Fruit fly (Drosophila melanogaster) whole organism, embryonic: Measurements from ENCODE around the gene CG34303.

ENCODE experiments used
- Blimp-1 ChIP-seq: fragments of 200-800 bp; sonication (Bioruptor generic); optimal IDR thresholded peaks from 3 replicates; lab custom pipeline; 2018; ENCODE audit warnings: missing biosample characterization, missing genetic modification characterization, mild to moderate bottlenecking, moderate library complexity, missing genetic modification reagents
- C15 ChIP-seq: fragments of 200-800 bp; sonication (Bioruptor generic); IDR thresholded peaks from 3 replicates; pipeline ENCODE4 v1.3.6; 2022; ENCODE audit warnings: missing biosample characterization, missing genetic modification characterization
- CG10147 ChIP-seq: fragments of 200-800 bp; sonication (Bioruptor generic); optimal IDR thresholded peaks from 2 replicates; lab custom pipeline; 2019; ENCODE audit warnings: missing biosample characterization, mild to moderate bottlenecking, missing genetic modification characterization, moderate library complexity
- CG11456 ChIP-seq: fragments of 200-800 bp; sonication (Bioruptor generic); IDR thresholded peaks from 3 replicates; pipeline ENCODE4 v1.3.6; 2022; ENCODE audit warnings: missing biosample characterization, missing genetic modification characterization
- CG12744 ChIP-seq: fragments of 200-800 bp; sonication (Bioruptor generic); optimal IDR thresholded peaks from 2 replicates; lab custom pipeline; 2016; ENCODE audit warnings: missing biosample characterization, missing genetic modification characterization
- CG13123 ChIP-seq: fragments of 200-800 bp; sonication (Bioruptor generic); optimal IDR thresholded peaks from 2 replicates; lab custom pipeline; 2016; ENCODE audit warnings: missing biosample characterization, missing genetic modification characterization
- CG3065 ChIP-seq: fragments of 200-800 bp; sonication (Bioruptor generic); optimal IDR thresholded peaks from 2 replicates; lab custom pipeline; 2016; ENCODE audit warnings: missing biosample characterization, missing genetic modification characterization
- CG33213 ChIP-seq: fragments of 200-800 bp; sonication (Bioruptor generic); optimal IDR thresholded peaks from 3 replicates; lab custom pipeline; 2016; ENCODE audit warnings: missing biosample characterization, missing genetic modification characterization
- CG34224 ChIP-seq: fragments of 200-800 bp; sonication (Bioruptor generic); IDR thresholded peaks from 3 replicates; pipeline ENCODE4 v1.3.6; 2022; ENCODE audit warnings: missing biosample characterization, missing genetic modification characterization; ENCODE audit not compliant: partially characterized antibody
- CG4282 ChIP-seq: fragments of 200-800 bp; sonication (Bioruptor generic); optimal IDR thresholded peaks from 2 replicates; lab custom pipeline; 2016; ENCODE audit warnings: missing biosample characterization, missing genetic modification characterization
- CG4707 ChIP-seq: fragments of 200-800 bp; sonication (Bioruptor generic); optimal IDR thresholded peaks from 2 replicates; lab custom pipeline; 2018; ENCODE audit warnings: missing biosample characterization, mild to moderate bottlenecking, missing genetic modification characterization, moderate library complexity
- CG4854 ChIP-seq: fragments of 200-800 bp; sonication (Bioruptor generic); optimal IDR thresholded peaks from 2 replicates; lab custom pipeline; 2016; ENCODE audit warnings: missing biosample characterization, missing genetic modification characterization, inconsistent platforms
- CG6689 ChIP-seq: fragments of 200-800 bp; sonication (Bioruptor generic); IDR thresholded peaks from 2 replicates; pipeline ENCODE4 v1.3.6; 2022; ENCODE audit warnings: missing biosample characterization, missing genetic modification characterization
- CG6813 ChIP-seq: fragments of 200-800 bp; sonication (Bioruptor generic); optimal IDR thresholded peaks from 2 replicates; lab custom pipeline; 2017; ENCODE audit warnings: missing biosample characterization, missing genetic modification characterization, mild to moderate bottlenecking, moderate library complexity, missing genetic modification reagents
- CG7556 ChIP-seq: fragments of 200-800 bp; sonication (Bioruptor generic); optimal IDR thresholded peaks from 2 replicates; lab custom pipeline; 2017; ENCODE audit warnings: missing biosample characterization, mild to moderate bottlenecking, missing genetic modification characterization
- CG8290 ChIP-seq, 3 experiments: fragments of 200-800 bp; sonication (Bioruptor generic); optimal IDR thresholded peaks; 2 replicates each; lab custom pipeline; 2016 to 2019; ENCODE audit warnings: missing biosample characterization in 3 of 3, missing genetic modification characterization in 3 of 3, mild to moderate bottlenecking in 2 of 3, moderate library complexity in 1 of 3
- CG8924 ChIP-seq: fragments of 200-800 bp; optimal IDR thresholded peaks from 3 replicates; lab custom pipeline; 2019; ENCODE audit warnings: missing biosample characterization, mild to moderate bottlenecking, missing genetic modification characterization, moderate library complexity
- CG8944 ChIP-seq: fragments of 200-800 bp; sonication (Bioruptor generic); optimal IDR thresholded peaks from 3 replicates; lab custom pipeline; 2016; ENCODE audit warnings: missing biosample characterization, missing genetic modification characterization
- CG9437 ChIP-seq: fragments of 200-800 bp; sonication (Bioruptor generic); optimal IDR thresholded peaks from 2 replicates; lab custom pipeline; 2018; ENCODE audit warnings: missing biosample characterization, mild to moderate bottlenecking, missing genetic modification characterization
- CG9876 ChIP-seq: fragments of 200-800 bp; sonication (Bioruptor generic); optimal IDR thresholded peaks from 2 replicates; lab custom pipeline; 2016; ENCODE audit warnings: missing biosample characterization, missing genetic modification characterization
- E2f2 ChIP-seq: fragments of 200-800 bp; sonication (Bioruptor generic); IDR thresholded peaks from 2 replicates; pipeline ENCODE4 v1.3.6; 2022; ENCODE audit warnings: missing biosample characterization, missing genetic modification characterization
- Fer3 ChIP-seq: fragments of 200-800 bp; sonication (Bioruptor generic); optimal IDR thresholded peaks from 2 replicates; lab custom pipeline; 2018; ENCODE audit warnings: missing biosample characterization, mild to moderate bottlenecking, missing genetic modification characterization, moderate library complexity
- MTF-1 ChIP-seq: fragments of 200-800 bp; sonication (Bioruptor generic); optimal IDR thresholded peaks from 2 replicates; lab custom pipeline; 2018; ENCODE audit warnings: missing biosample characterization, mild to moderate bottlenecking, missing genetic modification characterization, borderline replicate concordance
- Mrtf ChIP-seq: fragments of 200-800 bp; sonication (Bioruptor generic); IDR thresholded peaks from 3 replicates; pipeline ENCODE4 v1.3.6; 2022; ENCODE audit warnings: missing biosample characterization, missing genetic modification characterization
- Neu2 ChIP-seq: fragments of 200-800 bp; sonication (Bioruptor generic); optimal IDR thresholded peaks from 3 replicates; lab custom pipeline; 2016; ENCODE audit warnings: missing biosample characterization, missing genetic modification characterization, borderline replicate concordance
- Six4 ChIP-seq: fragments of 200-800 bp; sonication (Bioruptor generic); optimal IDR thresholded peaks from 2 replicates; lab custom pipeline; 2016; ENCODE audit warnings: missing biosample characterization, missing genetic modification characterization
- Stat92E ChIP-seq, 3 experiments: fragments of >200 bp in 2 of 3; fragments of 200-800 bp in 1 of 3; sonication (Bioruptor generic) in 1 of 3; optimal IDR thresholded peaks; 2 replicates each; lab custom pipeline; 2017 to 2019; ENCODE audit warnings: missing biosample characterization in 3 of 3, missing genetic modification characterization in 3 of 3, mild to moderate bottlenecking in 1 of 3, moderate library complexity in 1 of 3
- TFAM ChIP-seq: fragments of 200-800 bp; sonication (Bioruptor generic); optimal IDR thresholded peaks from 2 replicates; lab custom pipeline; 2017; ENCODE audit warnings: missing biosample characterization, missing genetic modification characterization, inconsistent platforms
- Trl ChIP-seq, 3 experiments: fragments of >200 bp in 2 of 3; fragments of 200-800 bp in 1 of 3; sonication (Bioruptor generic) in 1 of 3; optimal IDR thresholded peaks; 2 replicates in 1 of 3; 3 replicates in 2 of 3; lab custom pipeline; 2016 to 2017; ENCODE audit warnings: missing biosample characterization in 1 of 3, missing genetic modification characterization in 1 of 3
- Vsx1 ChIP-seq: fragments of 200-800 bp; sonication (Bioruptor generic); optimal IDR thresholded peaks from 2 replicates; lab custom pipeline; 2017; ENCODE audit warnings: missing biosample characterization, mild to moderate bottlenecking, missing genetic modification characterization, missing genetic modification reagents
- chif ChIP-seq, 2 experiments: fragments of 200-800 bp; sonication (Bioruptor generic); optimal IDR thresholded peaks; 3 replicates each; lab custom pipeline; 2016; ENCODE audit warnings: missing biosample characterization in 2 of 2, missing genetic modification characterization in 2 of 2
- crp ChIP-seq, 2 experiments: fragments of 200-800 bp; sonication (Bioruptor generic); optimal IDR thresholded peaks; 2 replicates in 1 of 2; 3 replicates in 1 of 2; lab custom pipeline; 2017; ENCODE audit warnings: missing biosample characterization in 2 of 2, missing genetic modification characterization in 2 of 2, mild to moderate bottlenecking in 1 of 2, moderate library complexity in 1 of 2
- dati ChIP-seq: fragments of 200-800 bp; sonication (Bioruptor generic); IDR thresholded peaks from 2 replicates; pipeline ENCODE4 v1.3.6; 2022; ENCODE audit warnings: missing biosample characterization, missing genetic modification characterization
- eve ChIP-seq, 2 experiments: fragments of >200 bp; optimal IDR thresholded peaks; 2 replicates each; lab custom pipeline; 2017; ENCODE audit warnings: missing biosample characterization in 2 of 2, missing genetic modification characterization in 2 of 2
- gcm ChIP-seq: fragments of 200-800 bp; sonication (Bioruptor generic); optimal IDR thresholded peaks from 2 replicates; lab custom pipeline; 2019; ENCODE audit warnings: missing biosample characterization, mild to moderate bottlenecking, missing genetic modification characterization, moderate library complexity
- gem ChIP-seq: fragments of 200-800 bp; sonication (Bioruptor generic); optimal IDR thresholded peaks from 2 replicates; lab custom pipeline; 2019; ENCODE audit warnings: missing biosample characterization, mild to moderate bottlenecking, missing genetic modification characterization, moderate library complexity
- knrl ChIP-seq: fragments of 200-800 bp; sonication (Bioruptor generic); IDR thresholded peaks from 3 replicates; pipeline ENCODE4 v1.3.6; 2022; ENCODE audit warnings: missing biosample characterization, missing genetic modification characterization; ENCODE audit not compliant: partially characterized antibody
- lilli ChIP-seq: fragments of 200-800 bp; sonication (Bioruptor generic); optimal IDR thresholded peaks from 3 replicates; lab custom pipeline; 2016; ENCODE audit warnings: missing biosample characterization, missing genetic modification characterization
- nerfin-1 ChIP-seq: fragments of 200-800 bp; sonication (Bioruptor generic); optimal IDR thresholded peaks from 3 replicates; lab custom pipeline; 2019; ENCODE audit warnings: missing biosample characterization, mild to moderate bottlenecking, missing genetic modification characterization, moderate library complexity
- oc ChIP-seq: fragments of 200-800 bp; sonication (Bioruptor generic); optimal IDR thresholded peaks from 2 replicates; lab custom pipeline; 2018; ENCODE audit warnings: missing biosample characterization, mild to moderate bottlenecking, missing genetic modification characterization, moderate library complexity
- org-1 ChIP-seq: fragments of 200-800 bp; sonication (Bioruptor generic); optimal IDR thresholded peaks from 2 replicates; lab custom pipeline; 2017; ENCODE audit warnings: missing biosample characterization, missing genetic modification characterization
- run ChIP-seq: fragments of 200-800 bp; sonication (Bioruptor generic); optimal IDR thresholded peaks from 3 replicates; lab custom pipeline; 2018; ENCODE audit warnings: missing biosample characterization, mild to moderate bottlenecking, missing genetic modification characterization
- sens-2 ChIP-seq: fragments of 200-800 bp; sonication (Bioruptor generic); IDR thresholded peaks from 2 replicates; pipeline ENCODE4 v1.3.6; 2022; ENCODE audit warnings: missing biosample characterization, missing genetic modification characterization
- slp2 ChIP-seq: fragments of 200-800 bp; sonication (Bioruptor generic); optimal IDR thresholded peaks from 2 replicates; lab custom pipeline; 2016; ENCODE audit warnings: missing biosample characterization, missing genetic modification characterization
- sqz ChIP-seq: fragments of 200-800 bp; sonication (Bioruptor generic); optimal IDR thresholded peaks from 3 replicates; lab custom pipeline; 2018; ENCODE audit warnings: missing biosample characterization, mild to moderate bottlenecking, missing genetic modification characterization
- ssp ChIP-seq: fragments of 200-800 bp; sonication (Bioruptor generic); IDR thresholded peaks from 2 replicates; pipeline ENCODE4 v1.3.6; 2022; ENCODE audit warnings: missing biosample characterization, missing genetic modification characterization
- toy ChIP-seq: fragments of 200-800 bp; sonication (Bioruptor generic); IDR thresholded peaks from 2 replicates; pipeline ENCODE4 v1.3.6; 2022; ENCODE audit warnings: missing biosample characterization, missing genetic modification characterization
- vvl ChIP-seq: fragments of 200-800 bp; sonication (Bioruptor generic); IDR thresholded peaks from 2 replicates; pipeline ENCODE4 v1.3.6; 2022; ENCODE audit warnings: missing biosample characterization, missing genetic modification characterization
- zf30C ChIP-seq: fragments of 200-800 bp; sonication (Bioruptor generic); optimal IDR thresholded peaks from 3 replicates; lab custom pipeline; 2018; ENCODE audit warnings: missing biosample characterization, mild to moderate bottlenecking, missing genetic modification characterization

The CG34303 gene

DNA sequence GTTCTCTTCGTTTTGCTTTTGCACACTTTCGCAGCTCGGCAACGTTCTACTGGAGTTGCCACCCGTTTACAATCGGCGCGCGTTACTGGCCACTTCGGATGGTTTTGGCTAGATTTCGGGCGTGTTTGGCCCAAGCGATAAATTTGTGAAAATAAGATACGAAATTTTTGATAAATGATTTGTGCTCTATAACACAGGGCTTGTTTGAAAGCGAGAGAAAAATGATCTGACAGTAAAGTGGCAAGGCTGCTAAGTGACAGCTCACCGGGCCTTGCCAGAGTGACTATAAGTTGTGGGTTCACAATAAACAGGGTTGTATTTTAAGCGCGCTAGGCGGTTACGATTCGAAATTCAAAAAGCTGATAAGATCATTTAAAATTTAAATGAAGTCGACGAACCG is 41.7 kb downstream of the CG34303 start, which contains the start of gene Fmr1 (continued):
- TF ChIP-seq CG4707 (GFP tag; lab: Kevin White, UChicago) (no peak), CG6689 (GFP tag; lab: Robert Waterston, UW) (peak; percentile 50; the same call in 1 of the 2 replicates), Fer3 (peak; percentile 33), CG9437 (GFP tag; lab: Kevin White, UChicago) (peak; percentile 19), knrl (GFP tag; lab: Robert Waterston, UW) (peak; percentile 49; the same call in 1 of the 3 replicates), gem (tag; lab: Kevin White, UChicago) (peak; percentile 51), CG13123 (GFP tag; lab: Kevin White, UChicago) (no peak), Six4 (peak; percentile 42), Neu2 (GFP tag; lab: Kevin White, UChicago) (no peak), CG8290 (GFP tag; optimal IDR thresholded peaks at IDR 0.05; lab: Kevin White, UChicago) (peak; percentile 52), CG8290 (tag; optimal IDR thresholded peaks at IDR 0.05; lab: Kevin White, UChicago) (peak in 1 of 2 experiments; percentile 80), CG8944 (peak; percentile 64), gcm (GFP tag; lab: Kevin White, UChicago) (no peak), E2f2 (GFP tag; lab: Robert Waterston, UW) (peak; percentile 98), lilli (GFP tag; lab: Kevin White, UChicago) (peak; percentile 71), dati (GFP tag; lab: Robert Waterston, UW) (no peak), TFAM (no peak), run (tag; lab: Kevin White, UChicago) (no peak), crp (GFP tag; optimal IDR thresholded peaks at IDR 0.05; lab: Kevin White, UChicago) (no peak), CG10147 (GFP tag; lab: Kevin White, UChicago) (peak; percentile 33), CG9876 (peak; percentile 49), C15 (no peak), CG8924 (tag; lab: Kevin White, UChicago) (peak; percentile 32), nerfin-1 (peak; percentile 24), CG12744 (peak; percentile 56), Blimp-1 (no peak), zf30C (no peak), chif (GFP tag; optimal IDR thresholded peaks at IDR 0.05; lab: Kevin White, UChicago) (peak in 1 of 2 experiments; percentile 64), MTF-1 (GFP tag; lab: Kevin White, UChicago) (no peak), CG11456 (GFP tag; lab: Robert Waterston, UW) (peak; percentile 49; the same call in 1 of the 3 replicates), CG4854 (GFP tag; lab: Kevin White, UChicago) (peak; percentile 28), Trl (optimal IDR thresholded peaks at IDR 0.05; lab: Kevin White, UChicago) (no peak), Trl (GFP tag; optimal IDR thresholded peaks at IDR 0.05; lab: Kevin White, UChicago) (peak; percentile 52), Stat92E (GFP tag; optimal IDR thresholded peaks at IDR 0.05; lab: Kevin White, UChicago) (peak in 1 of 3 experiments; percentile 29), vvl (no peak), slp2 (peak; percentile 49), Vsx1 (GFP tag; lab: Kevin White, UChicago) (no peak), CG4282 (GFP tag; lab: Kevin White, UChicago) (peak; percentile 32), CG7556 (no peak), eve (GFP tag; optimal IDR thresholded peaks at IDR 0.05; lab: Kevin White, UChicago) (no peak), org-1 (GFP tag; lab: Kevin White, UChicago) (no peak), oc (tag; lab: Kevin White, UChicago) (no peak), toy (GFP tag; lab: Robert Waterston, UW) (no peak), sens-2 (GFP tag; lab: Robert Waterston, UW) (0 out of 2 replicates have a peak, but pooled peaks have one; percentile 22), ssp (GFP tag; lab: Robert Waterston, UW) (no peak), sqz (GFP tag; lab: Kevin White, UChicago) (no peak), CG33213 (GFP tag; lab: Kevin White, UChicago) (peak; percentile 67), Mrtf (GFP tag; lab: Robert Waterston, UW) (no peak), CG34224 (no peak), CG6813 (no peak), CG3065 (GFP tag; lab: Kevin White, UChicago) (no peak)
